Worm (Caenorhabditis elegans): ENCODE data around the gene ccm-2.

Gene ccm-2

DNA sequence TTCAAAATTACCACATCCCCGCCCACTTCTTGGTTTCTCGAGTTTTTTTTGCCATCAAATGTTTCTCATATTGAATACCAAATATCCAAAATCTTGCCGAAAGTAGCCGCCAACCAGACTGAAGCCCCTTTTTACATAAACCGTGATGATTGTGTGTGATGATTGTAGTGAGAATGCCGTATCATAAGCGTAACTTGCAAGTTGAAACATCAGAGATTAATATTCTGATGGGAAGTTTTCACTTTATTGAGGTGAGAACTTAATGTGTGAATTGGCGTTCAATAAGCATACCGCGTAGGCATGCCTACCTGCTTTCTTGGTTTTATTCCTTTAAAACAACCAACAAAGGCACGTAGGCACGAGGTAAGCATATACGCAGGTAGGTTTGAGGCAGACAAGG, 12.9 kb upstream of the ccm-2 start, which contains the start of gene Y38C1BA.4 (continued):
- no peak for TF ChIP-seq sdc-2 (tag; optimal IDR thresholded peaks at IDR 0.05)
- no peak for TF ChIP-seq mec-3 (tag; optimal IDR thresholded peaks at IDR 0.05; ENCODE audit: borderline replicate concordance)

DNA sequence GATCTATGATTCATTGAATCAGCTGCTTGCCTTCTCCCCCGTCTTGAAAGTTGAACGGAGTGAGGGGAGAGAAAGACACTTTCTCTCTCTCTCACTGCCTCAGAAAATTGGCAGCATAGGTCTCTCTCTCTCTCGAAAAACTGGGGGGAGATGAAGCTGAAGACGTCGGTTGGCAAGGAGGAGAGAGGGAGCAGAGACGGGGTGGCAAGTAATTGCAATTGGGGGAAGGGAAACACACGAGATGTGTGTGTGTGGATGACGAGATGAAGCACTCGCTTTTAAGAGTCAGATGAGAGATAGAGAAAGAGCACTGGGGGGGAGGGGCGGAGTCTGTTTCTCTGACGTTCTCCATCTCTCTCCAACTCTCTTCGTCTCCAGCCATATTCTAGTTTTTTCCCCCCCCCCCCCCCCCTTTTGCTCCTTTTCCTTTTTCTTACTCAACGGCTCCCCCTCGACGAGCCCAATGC, 10.3 kb upstream of the ccm-2 start, which contains the start of gene cmk-1:
Gene cmk-1, plus strand, starts transcription at position 417 of the 467 bp plus-strand sequence.
- TF ChIP-seq rnt-1 (tag; optimal IDR thresholded peaks at IDR 0.05) (peak; percentile 70), nhr-11 (tag; optimal IDR thresholded peaks at IDR 0.05) (no peak), ceh-34 (tag; optimal IDR thresholded peaks at IDR 0.05) (no peak), fkh-6 (tag; optimal IDR thresholded peaks at IDR 0.05) (no peak), K02D7.2 (tag; optimal IDR thresholded peaks at IDR 0.05) (no peak), eyg-1 (tag; optimal IDR thresholded peaks at IDR 0.05) (no peak), ztf-16 (tag; optimal IDR thresholded peaks at IDR 0.05) (no peak), ceh-22 (tag; optimal IDR thresholded peaks at IDR 0.05) (no peak), pat-9 (tag; optimal IDR thresholded peaks at IDR 0.05) (no peak), pha-2 (tag; optimal IDR thresholded peaks at IDR 0.05) (no peak), unc-86 (tag; optimal IDR thresholded peaks at IDR 0.05) (no peak), hlh-15 (tag; optimal IDR thresholded peaks at IDR 0.05) (no peak), sox-2 (GFP tag; IDR thresholded peaks at IDR 0.05) (no peak), ceh-19 (GFP tag; optimal IDR thresholded peaks at IDR 0.05) (peak; percentile 25), C38D4.7 (GFP tag; optimal IDR thresholded peaks at IDR 0.05) (no peak), nfya-1 (tag; optimal IDR thresholded peaks at IDR 0.05) (peak; percentile 83), ceh-24 (tag; optimal IDR thresholded peaks at IDR 0.05) (no peak), zip-5 (tag; optimal IDR thresholded peaks at IDR 0.05) (no peak), ceh-31 (tag; optimal IDR thresholded peaks at IDR 0.05) (peak; percentile 81), ets-4 (tag; optimal IDR thresholded peaks at IDR 0.05) (no peak), sdc-2 (tag; optimal IDR thresholded peaks at IDR 0.05) (no peak), T23F11.4 (GFP tag; optimal IDR thresholded peaks at IDR 0.05) (no peak), odd-2 (tag; optimal IDR thresholded peaks at IDR 0.05) (no peak), tbx-2 (tag; optimal IDR thresholded peaks at IDR 0.05) (peak; percentile 70), F13H6.1 (tag; optimal IDR thresholded peaks at IDR 0.05) (peak; percentile 1), npax-4 (tag; optimal IDR thresholded peaks at IDR 0.05) (no peak), C08G9.2 (tag; optimal IDR thresholded peaks at IDR 0.05) (no peak), ama-1 (optimal IDR thresholded peaks at IDR 0.05) (no peak), ceh-6 (GFP tag; optimal IDR thresholded peaks at IDR 0.05) (no peak), ceh-48 (tag; optimal IDR thresholded peaks at IDR 0.05) (no peak), madf-2 (tag; optimal IDR thresholded peaks at IDR 0.05) (no peak), ceh-2 (tag; optimal IDR thresholded peaks at IDR 0.05) (no peak), lim-6 (tag; optimal IDR thresholded peaks at IDR 0.05) (peak; percentile 53), fkh-10 (GFP tag; optimal IDR thresholded peaks at IDR 0.05) (peak; percentile 46), che-1 (tag; optimal IDR thresholded peaks at IDR 0.05) (no peak), syd-9 (tag; optimal IDR thresholded peaks at IDR 0.05) (peak; percentile 54), K09A11.1 (tag; optimal IDR thresholded peaks at IDR 0.05; ENCODE audit: insufficient read depth) (peak; percentile 35), ahr-1 (tag; optimal IDR thresholded peaks at IDR 0.05) (no peak), dve-1 (tag; optimal IDR thresholded peaks at IDR 0.05) (no peak), unc-42 (tag; optimal IDR thresholded peaks at IDR 0.05) (peak; percentile 92), fax-1 (tag; optimal IDR thresholded peaks at IDR 0.05) (no peak), ref-2 (tag; optimal IDR thresholded peaks at IDR 0.05) (peak; percentile 13), dmd-4 (tag; optimal IDR thresholded peaks at IDR 0.05; ENCODE audit: borderline replicate concordance) (peak; percentile 13), pqm-1 (tag; optimal IDR thresholded peaks at IDR 0.05) (no peak), pag-3 (tag; optimal IDR thresholded peaks at IDR 0.05; ENCODE audit: borderline replicate concordance) (no peak), lin-11 (tag; optimal IDR thresholded peaks at IDR 0.05) (no peak), sox-4 (tag; optimal IDR thresholded peaks at IDR 0.05) (no peak), mec-3 (tag; optimal IDR thresholded peaks at IDR 0.05; ENCODE audit: borderline replicate concordance) (no peak), ceh-30 (tag; optimal IDR thresholded peaks at IDR 0.05) (peak; percentile 15), elt-2 (tag; optimal IDR thresholded peaks at IDR 0.05) (no peak), gmeb-2 (tag; optimal IDR thresholded peaks at IDR 0.05) (no peak)

All from whole organism, late embryonic.